Worm (Caenorhabditis elegans) whole organism, early embryonic: Measurements from ENCODE around the gene R102.1.

ENCODE experiments used
- ama-1 ChIP-seq: fragments of 150-350 bp; optimal IDR thresholded peaks from 2 replicates; lab custom pipeline; 2014
- flt-1 ChIP-seq: fragments of 200-800 bp; sonication (Bioruptor generic); IDR thresholded peaks from 2 replicates; pipeline ENCODE4 v1.3.6; 2022; ENCODE audit warnings: missing genetic modification characterization, missing compliant biosample characterization
- tbx-11 ChIP-seq: fragments of 200-800 bp; sonication (Bioruptor generic); IDR thresholded peaks from 2 replicates; pipeline ENCODE4 v1.3.6; 2022; ENCODE audit warnings: missing genetic modification characterization, missing compliant biosample characterization

DNA sequence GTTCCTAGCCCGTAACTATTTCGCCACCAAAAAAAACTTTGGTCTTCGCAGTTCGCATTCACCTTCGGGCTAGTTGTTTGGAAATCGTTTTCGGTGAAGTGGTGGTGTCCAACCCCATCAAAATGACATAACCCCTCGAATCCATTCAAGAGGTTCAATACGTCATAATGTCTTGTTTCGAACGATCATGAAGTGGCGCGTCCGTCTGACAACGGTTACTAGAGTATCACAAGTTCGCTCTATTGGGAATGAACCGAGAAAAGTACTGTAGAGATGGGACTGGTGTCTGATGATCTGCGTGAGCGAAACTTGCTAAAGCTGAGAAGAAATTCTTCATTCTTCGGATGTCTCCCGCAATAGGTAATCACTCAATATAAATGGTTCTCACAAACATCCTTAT, 41.9 kb downstream of the R102.1 start, which contains the start of gene ZC168.2:
- TF ChIP-seq tbx-11, result no peak
- TF ChIP-seq flt-1 (GFP tag; lab: Robert Waterston, UW), result no peak
- no peak for TF ChIP-seq ama-1 (lab: Kevin White, UChicago)
